Worm (Caenorhabditis elegans): ENCODE measurements around the gene srg-33.
A peak's percentile ranks its signal among the peaks of the same experiment; 100 is the strongest.

- TF ChIP-seq egl-27 (tag; optimal IDR thresholded peaks at IDR 0.05) (no peak), efl-1 (optimal IDR thresholded peaks at IDR 0.05) (no peak), efl-1 (GFP tag; optimal IDR thresholded peaks at IDR 0.05 in 1 of 2) (peak in 1 of 2 experiments; percentile 41)
Observed at ce11 chrV:8253946-8254345, 37.9 kb upstream of the srg-33 start.
